Fruit fly (Drosophila melanogaster): ENCODE data around the gene CG1494.

CG1494 gene

dm6 chrX:21322289-21322981, 37.3 kb downstream of the CG1494 start:
- peak; percentile 64 for TF ChIP-seq CG14711 (tag; optimal IDR thresholded peaks at IDR 0.05)
- peak; percentile 33 for TF ChIP-seq CG7045 (GFP tag; optimal IDR thresholded peaks at IDR 0.05)
- peak; percentile 48 for TF ChIP-seq toe (GFP tag; optimal IDR thresholded peaks at IDR 0.05)
- TF ChIP-seq pad (GFP tag; optimal IDR thresholded peaks at IDR 0.05) = peak; percentile 62
- peak; percentile 30 for TF ChIP-seq Clk (GFP tag; optimal IDR thresholded peaks at IDR 0.05)
- TF ChIP-seq Crg-1 (GFP tag; optimal IDR thresholded peaks at IDR 0.05) = no peak
- TF ChIP-seq CG1620 (GFP tag; optimal IDR thresholded peaks at IDR 0.05) = no peak
- no peak for TF ChIP-seq CG11617 (GFP tag; optimal IDR thresholded peaks at IDR 0.05)

dm6 chrX:21323171-21323695, 38.1 kb downstream of the CG1494 start:
- TF ChIP-seq ovo (GFP tag; optimal IDR thresholded peaks at IDR 0.05) (no peak), toe (GFP tag; optimal IDR thresholded peaks at IDR 0.05) (no peak), CG11617 (GFP tag; optimal IDR thresholded peaks at IDR 0.05) (no peak), CG33017 (tag; optimal IDR thresholded peaks at IDR 0.05) (no peak), Clk (GFP tag; optimal IDR thresholded peaks at IDR 0.05) (no peak), Crg-1 (GFP tag; optimal IDR thresholded peaks at IDR 0.05) (no peak), tj (GFP tag; optimal IDR thresholded peaks at IDR 0.05) (no peak), Hr96 (GFP tag; optimal IDR thresholded peaks at IDR 0.05) (no peak), kay (GFP tag; ENCODE audit: borderline replicate concordance) (no peak), CG14711 (tag; optimal IDR thresholded peaks at IDR 0.05) (no peak), CG7101 (tag; optimal IDR thresholded peaks at IDR 0.05) (no peak), CG7045 (GFP tag; optimal IDR thresholded peaks at IDR 0.05) (no peak), Mnt (GFP tag; optimal IDR thresholded peaks at IDR 0.05) (no peak), cic (GFP tag; optimal IDR thresholded peaks at IDR 0.05) (no peak), pad (GFP tag; optimal IDR thresholded peaks at IDR 0.05) (no peak)

dm6 chrX:21323933-21324688, 39.0 kb downstream of the CG1494 start, which contains the start of the genes Dd and CG1486:
Gene Dd (minus strand): TSS chrX:21324009.
Gene CG1486 (plus strand): TSS chrX:21324046.
- TF ChIP-seq bab1 (GFP tag; optimal IDR thresholded peaks at IDR 0.05) (peak; percentile 15), kay (GFP tag; ENCODE audit: borderline replicate concordance) (no peak), cic (GFP tag; optimal IDR thresholded peaks at IDR 0.05) (no peak), pad (GFP tag; optimal IDR thresholded peaks at IDR 0.05) (peak; percentile 36), CG7101 (tag; optimal IDR thresholded peaks at IDR 0.05) (peak; percentile 27), tj (GFP tag; optimal IDR thresholded peaks at IDR 0.05) (peak; percentile 94), CG11617 (GFP tag; optimal IDR thresholded peaks at IDR 0.05) (peak; percentile 8), Mnt (GFP tag; optimal IDR thresholded peaks at IDR 0.05) (peak; percentile 51), CG14711 (tag; optimal IDR thresholded peaks at IDR 0.05) (no peak)

- TF ChIP-seq ovo (GFP tag; optimal IDR thresholded peaks at IDR 0.05) (no peak), CG7101 (tag; optimal IDR thresholded peaks at IDR 0.05) (no peak), CG12768 (GFP tag; optimal IDR thresholded peaks at IDR 0.05) (no peak), CG14711 (tag; optimal IDR thresholded peaks at IDR 0.05) (no peak), Mnt (GFP tag; optimal IDR thresholded peaks at IDR 0.05) (no peak), tj (GFP tag; optimal IDR thresholded peaks at IDR 0.05) (no peak), kay (GFP tag; ENCODE audit: borderline replicate concordance) (no peak)
These were observed 48.0 kb downstream of the CG1494 start for dm6 chrX:21333135-21333534.

dm6 chrX:21334522-21335104, 49.5 kb downstream of the CG1494 start:
- no peak for TF ChIP-seq ovo (GFP tag; optimal IDR thresholded peaks at IDR 0.05)
- no peak for TF ChIP-seq CG7045 (GFP tag; optimal IDR thresholded peaks at IDR 0.05)
- no peak for TF ChIP-seq CG7101 (tag; optimal IDR thresholded peaks at IDR 0.05)
- TF ChIP-seq CG12768 (GFP tag; optimal IDR thresholded peaks at IDR 0.05) = no peak
- TF ChIP-seq kay (GFP tag; ENCODE audit: borderline replicate concordance) = no peak
- TF ChIP-seq cnc (optimal IDR thresholded peaks at IDR 0.05) = no peak
- no peak for TF ChIP-seq CG14711 (tag; optimal IDR thresholded peaks at IDR 0.05)
- TF ChIP-seq tj (GFP tag; optimal IDR thresholded peaks at IDR 0.05) = no peak
- TF ChIP-seq CG5204 (GFP tag; optimal IDR thresholded peaks at IDR 0.05) = no peak

dm6 chrX:21337057-21337456, 52.0 kb downstream of the CG1494 start:
- no peak for TF ChIP-seq Crg-1 (GFP tag; optimal IDR thresholded peaks at IDR 0.05)
- TF ChIP-seq CG11617 (GFP tag; optimal IDR thresholded peaks at IDR 0.05) = no peak
- TF ChIP-seq bab1 (GFP tag; optimal IDR thresholded peaks at IDR 0.05) = no peak
- TF ChIP-seq CG12768 (GFP tag; optimal IDR thresholded peaks at IDR 0.05) = no peak
- no peak for TF ChIP-seq cic (GFP tag; optimal IDR thresholded peaks at IDR 0.05)
- TF ChIP-seq CG7101 (tag; optimal IDR thresholded peaks at IDR 0.05) = no peak
- TF ChIP-seq CG7045 (GFP tag; optimal IDR thresholded peaks at IDR 0.05) = no peak
- no peak for TF ChIP-seq pad (GFP tag; optimal IDR thresholded peaks at IDR 0.05)
- TF ChIP-seq toe (GFP tag; optimal IDR thresholded peaks at IDR 0.05) = no peak
- TF ChIP-seq kay (GFP tag; ENCODE audit: borderline replicate concordance) = no peak
- no peak for TF ChIP-seq ovo (GFP tag; optimal IDR thresholded peaks at IDR 0.05)
- TF ChIP-seq tj (GFP tag; optimal IDR thresholded peaks at IDR 0.05) = no peak
